Worm (Caenorhabditis elegans) whole organism, late embryonic: Measurements from ENCODE around the gene col-179.

Experiments
- C38D4.7 ChIP-seq: fragments of 200-800 bp; sonication (Bioruptor generic); optimal IDR thresholded peaks from 2 replicates; lab custom pipeline; 2018; ENCODE audit warnings: mild to moderate bottlenecking, missing genetic modification characterization, moderate library complexity, missing compliant biosample characterization
- F13H6.1 ChIP-seq: sonication (generic microtip); optimal IDR thresholded peaks from 2 replicates; lab custom pipeline; 2016; ENCODE audit warnings: missing genetic modification characterization, missing compliant biosample characterization
- T23F11.4 ChIP-seq: fragments of 200-800 bp; sonication (Bioruptor generic); optimal IDR thresholded peaks from 2 replicates; lab custom pipeline; 2018; ENCODE audit warnings: mild to moderate bottlenecking, missing genetic modification characterization, missing compliant biosample characterization
- ceh-14 ChIP-seq: sonication (generic microtip); optimal IDR thresholded peaks from 2 replicates; lab custom pipeline; 2016; ENCODE audit warnings: missing genotype, missing genetic modification characterization, missing compliant biosample characterization
- ceh-18 ChIP-seq: sonication (generic microtip); optimal IDR thresholded peaks from 2 replicates; lab custom pipeline; 2016; ENCODE audit warnings: missing genetic modification characterization, missing compliant biosample characterization
- ceh-2 ChIP-seq: sonication (generic microtip); optimal IDR thresholded peaks from 2 replicates; lab custom pipeline; 2016; ENCODE audit warnings: missing genotype, missing genetic modification characterization, missing compliant biosample characterization
- ceh-31 ChIP-seq: sonication (generic microtip); optimal IDR thresholded peaks from 2 replicates; lab custom pipeline; 2016; ENCODE audit warnings: missing genetic modification characterization, missing compliant biosample characterization
- ceh-34 ChIP-seq: sonication (generic microtip); optimal IDR thresholded peaks from 2 replicates; lab custom pipeline; 2016; ENCODE audit warnings: mild to moderate bottlenecking, missing genetic modification characterization, missing compliant biosample characterization
- ceh-48 ChIP-seq: sonication (generic microtip); optimal IDR thresholded peaks from 2 replicates; lab custom pipeline; 2016; ENCODE audit warnings: missing genetic modification characterization, inconsistent platforms, missing compliant biosample characterization
- che-1 ChIP-seq: sonication (generic microtip); optimal IDR thresholded peaks from 2 replicates; lab custom pipeline; 2016; ENCODE audit warnings: mild to moderate bottlenecking, missing genetic modification characterization, missing compliant biosample characterization
- elt-2 ChIP-seq: sonication (generic microtip); optimal IDR thresholded peaks from 2 replicates; lab custom pipeline; 2016; ENCODE audit warnings: missing genetic modification reagents, missing genetic modification characterization, missing compliant biosample characterization
- ets-4 ChIP-seq: sonication (generic microtip); optimal IDR thresholded peaks from 2 replicates; lab custom pipeline; 2016; ENCODE audit warnings: missing genetic modification characterization, missing compliant biosample characterization
- fkh-10 ChIP-seq: fragments of 150-350 bp; optimal IDR thresholded peaks from 2 replicates; lab custom pipeline; 2014; ENCODE audit warnings: missing biosample characterization, missing genetic modification reagents, missing genetic modification characterization
- fkh-6 ChIP-seq: sonication (generic microtip); optimal IDR thresholded peaks from 2 replicates; lab custom pipeline; 2016; ENCODE audit warnings: missing genetic modification characterization, missing compliant biosample characterization
- gmeb-2 ChIP-seq: sonication (generic microtip); optimal IDR thresholded peaks from 2 replicates; lab custom pipeline; 2016; ENCODE audit warnings: missing genetic modification characterization, inconsistent platforms, missing compliant biosample characterization
- hlh-13 ChIP-seq: fragments of 200-800 bp; sonication (Bioruptor generic); optimal IDR thresholded peaks from 2 replicates; lab custom pipeline; 2018; ENCODE audit warnings: mild to moderate bottlenecking, missing genetic modification characterization, missing compliant biosample characterization
- hlh-30 ChIP-seq: sonication (generic microtip); optimal IDR thresholded peaks from 2 replicates; lab custom pipeline; 2017; ENCODE audit warnings: antibody characterized with exemption, missing genetic modification characterization, missing compliant biosample characterization; ENCODE audit not compliant: insufficient read depth
- hlh-6 ChIP-seq: sonication (generic microtip); optimal IDR thresholded peaks from 2 replicates; lab custom pipeline; 2016; ENCODE audit warnings: missing genotype, missing genetic modification characterization, missing compliant biosample characterization
- hlh-8 ChIP-seq: sonication (generic microtip); optimal IDR thresholded peaks from 2 replicates; lab custom pipeline; 2016; ENCODE audit warnings: missing genotype, missing genetic modification characterization, missing compliant biosample characterization
- lim-6 ChIP-seq: sonication (generic microtip); optimal IDR thresholded peaks from 2 replicates; lab custom pipeline; 2016; ENCODE audit warnings: missing genetic modification characterization, missing compliant biosample characterization
- mec-3 ChIP-seq: sonication (generic microtip); optimal IDR thresholded peaks from 2 replicates; lab custom pipeline; 2016; ENCODE audit warnings: borderline replicate concordance, missing genetic modification characterization, missing compliant biosample characterization
- nfya-1 ChIP-seq: sonication (generic microtip); optimal IDR thresholded peaks from 2 replicates; lab custom pipeline; 2017; ENCODE audit warnings: missing genetic modification characterization, mild to moderate bottlenecking, missing compliant biosample characterization, antibody characterized with exemption, moderate library complexity
- pax-1 ChIP-seq: fragments of 150-350 bp; optimal IDR thresholded peaks from 2 replicates; lab custom pipeline; 2014; ENCODE audit warnings: missing biosample characterization, missing genetic modification characterization
- pha-4 ChIP-seq: fragments of 150-350 bp; optimal IDR thresholded peaks from 2 replicates; lab custom pipeline; 2018; ENCODE audit warnings: missing biosample characterization, missing genetic modification reagents, missing genetic modification characterization
- sdc-2 ChIP-seq: sonication (generic microtip); optimal IDR thresholded peaks from 2 replicates; lab custom pipeline; 2016; ENCODE audit warnings: missing genotype, missing genetic modification characterization, missing compliant biosample characterization
- tbx-2 ChIP-seq: sonication (generic microtip); optimal IDR thresholded peaks from 2 replicates; lab custom pipeline; 2016; ENCODE audit warnings: missing genetic modification characterization, missing compliant biosample characterization
- ttx-3 ChIP-seq: sonication (generic microtip); optimal IDR thresholded peaks from 2 replicates; lab custom pipeline; 2016; ENCODE audit warnings: missing genetic modification reagents, missing genetic modification characterization, missing compliant biosample characterization
- unc-42 ChIP-seq: sonication (generic microtip); optimal IDR thresholded peaks from 2 replicates; lab custom pipeline; 2016; ENCODE audit warnings: missing genotype, missing genetic modification characterization, missing compliant biosample characterization
- unc-55 ChIP-seq: sonication (generic microtip); optimal IDR thresholded peaks from 2 replicates; lab custom pipeline; 2017; ENCODE audit warnings: missing biosample characterization, missing genetic modification reagents, missing genetic modification characterization
- unc-86 ChIP-seq: sonication (generic microtip); optimal IDR thresholded peaks from 2 replicates; lab custom pipeline; 2016; ENCODE audit warnings: missing genetic modification characterization, missing compliant biosample characterization
- zip-5 ChIP-seq: sonication (generic microtip); optimal IDR thresholded peaks from 2 replicates; lab custom pipeline; 2016; ENCODE audit warnings: missing genetic modification characterization, missing compliant biosample characterization

The col-179 gene

DNA sequence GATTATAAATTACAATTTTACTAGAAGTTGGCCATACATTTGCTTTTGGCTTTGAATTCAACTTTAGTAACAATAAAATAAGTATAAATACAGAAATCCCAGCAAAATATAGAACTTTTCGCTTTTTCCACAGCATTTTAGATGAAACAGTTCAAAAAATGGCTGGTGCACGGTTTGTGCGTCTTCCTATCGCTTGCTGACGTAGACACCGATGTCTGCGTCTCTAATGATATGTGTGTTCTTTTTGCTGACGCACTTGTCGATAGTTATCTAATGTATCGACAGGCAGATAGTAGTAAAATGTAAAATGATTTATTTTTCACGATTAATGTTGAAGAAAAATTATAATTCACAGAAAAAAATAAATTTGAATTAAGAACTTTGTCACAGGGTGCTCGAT, 5.7 kb downstream of the col-179 start, which contains the start of gene hst-2:
Gene hst-2, minus strand, starts transcription at position 203 of the 400 bp plus-strand sequence.
- peak; percentile 15 for TF ChIP-seq ceh-48 (tag; lab: Kevin White, UChicago)
- no peak for TF ChIP-seq che-1 (tag; lab: Kevin White, UChicago)
- peak; percentile 53 for TF ChIP-seq unc-55 (GFP tag; lab: Kevin White, UChicago)
- peak; percentile 2 for TF ChIP-seq ceh-18 (tag; lab: Kevin White, UChicago)
- TF ChIP-seq hlh-6: no peak
- no peak for TF ChIP-seq ceh-2 (tag; lab: Kevin White, UChicago)
- TF ChIP-seq ceh-14 (tag; lab: Kevin White, UChicago): peak; percentile 21
- TF ChIP-seq hlh-30 (tag; lab: Kevin White, UChicago): peak; percentile 28
- TF ChIP-seq zip-5 (tag; lab: Kevin White, UChicago): no peak
- peak; percentile 3 for TF ChIP-seq T23F11.4 (GFP tag; lab: Kevin White, UChicago)
- TF ChIP-seq fkh-10 (GFP tag; lab: Kevin White, UChicago): no peak
- TF ChIP-seq fkh-6 (tag; lab: Kevin White, UChicago): peak; percentile 8
- TF ChIP-seq nfya-1 (tag; lab: Kevin White, UChicago): peak; percentile 53
- TF ChIP-seq sdc-2: peak; percentile 18
- TF ChIP-seq ceh-31 (tag; lab: Kevin White, UChicago): peak; percentile 67
- peak; percentile 52 for TF ChIP-seq unc-42
- TF ChIP-seq elt-2 (tag; lab: Kevin White, UChicago): peak; percentile 72

ce11 chrX:11208788-11209187, 7.5 kb downstream of the col-179 start, which contains the start of gene C34F6.5:
TSS of gene C34F6.5 (minus strand) at chrX:11208888.
- TF ChIP-seq T23F11.4 (GFP tag; lab: Kevin White, UChicago): no peak
- no peak for TF ChIP-seq lim-6
- no peak for TF ChIP-seq F13H6.1
- peak; percentile 26 for TF ChIP-seq ceh-48 (tag; lab: Kevin White, UChicago)

- no peak for TF ChIP-seq unc-86
- TF ChIP-seq ceh-34 (tag; lab: Kevin White, UChicago): peak; percentile 45
- peak; percentile 23 for TF ChIP-seq hlh-6
- peak; percentile 6 for TF ChIP-seq tbx-2 (tag; lab: Kevin White, UChicago)
- TF ChIP-seq unc-42: no peak
- TF ChIP-seq hlh-13 (GFP tag; lab: Kevin White, UChicago): no peak
- TF ChIP-seq pha-4: no peak
- TF ChIP-seq lim-6: no peak
- TF ChIP-seq fkh-6 (tag; lab: Kevin White, UChicago): no peak
- peak; percentile 26 for TF ChIP-seq sdc-2
- TF ChIP-seq hlh-8 (tag; lab: Kevin White, UChicago): peak; percentile 45
- no peak for TF ChIP-seq C38D4.7 (GFP tag; lab: Kevin White, UChicago)
- no peak for TF ChIP-seq elt-2 (tag; lab: Kevin White, UChicago)
Observed at ce11 chrX:11210417-11210816, 9.2 kb downstream of the col-179 start.

DNA sequence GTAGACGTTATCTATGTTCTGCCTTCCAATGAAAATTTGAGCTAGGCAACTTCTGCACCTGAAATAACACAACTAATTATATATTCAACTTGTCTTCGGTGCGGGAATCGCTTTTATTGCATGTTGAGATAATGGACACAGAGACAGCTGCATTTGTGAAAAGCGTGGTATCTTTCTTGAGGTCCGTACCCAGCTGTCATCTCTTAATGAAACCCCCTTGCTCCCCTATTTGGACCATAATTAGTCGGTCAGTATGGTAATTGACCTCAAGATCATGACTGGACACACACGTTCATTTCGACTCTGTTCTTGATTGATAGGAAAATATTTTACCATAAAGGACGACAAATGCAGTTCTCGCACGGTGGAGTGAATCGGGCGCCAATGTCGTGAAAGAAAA, 10.1 kb downstream of the col-179 start:
- TF ChIP-seq unc-42 (peak; percentile 3), ets-4 (no peak), ceh-31 (tag; lab: Kevin White, UChicago) (peak; percentile 15)
- TF ChIP-seq, all 69 proteins: peak for 2

DNA sequence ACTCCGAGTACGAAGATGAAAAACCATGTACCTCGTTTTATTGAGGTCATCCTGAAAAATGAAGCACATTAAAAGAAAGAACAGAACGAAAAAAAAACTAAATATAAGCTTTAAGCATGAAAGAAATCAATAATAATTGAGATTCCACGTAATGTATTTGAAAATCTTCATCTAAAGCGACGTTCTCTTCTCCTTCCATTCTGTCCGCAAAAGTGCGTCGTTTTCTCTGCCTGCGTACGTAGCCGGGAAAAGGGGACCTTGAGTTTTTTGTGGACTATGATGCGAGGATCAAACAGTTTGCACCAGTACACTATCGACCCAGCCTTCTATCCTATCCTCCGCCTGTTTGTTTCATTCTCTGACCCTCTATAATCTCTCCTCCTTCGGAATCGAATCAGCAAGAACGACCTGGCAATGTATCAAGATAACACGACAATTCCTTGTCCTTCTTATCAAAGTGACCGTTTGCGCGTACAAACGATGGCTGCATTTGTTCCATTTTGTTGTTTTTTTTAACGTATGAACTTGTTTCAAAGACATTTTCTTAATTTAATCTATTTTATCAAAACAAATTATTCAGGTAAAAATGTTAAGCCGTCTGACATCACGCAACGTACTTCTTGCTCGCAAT, 14.3 kb downstream of the col-179 start, which contains the start of the genes C34F6.7 and idh-2:
Gene C34F6.7, minus strand, starts transcription at position 51 of the 631 bp plus-strand sequence.
Gene idh-2, plus strand, starts transcription at position 581 of the 631 bp plus-strand sequence.
- TF ChIP-seq ceh-31 (tag; lab: Kevin White, UChicago) (no peak), elt-2 (tag; lab: Kevin White, UChicago) (peak; percentile 68), che-1 (tag; lab: Kevin White, UChicago) (no peak), pax-1 (tag; lab: Kevin White, UChicago) (no peak), ttx-3 (tag; lab: Kevin White, UChicago) (no peak), nfya-1 (tag; lab: Kevin White, UChicago) (peak; percentile 29), gmeb-2 (tag; lab: Kevin White, UChicago) (no peak), ceh-18 (tag; lab: Kevin White, UChicago) (no peak), mec-3 (tag; lab: Kevin White, UChicago) (no peak)
- TF ChIP-seq, all 69 proteins: peak for 2
